Fruit fly (Drosophila melanogaster) whole organism, embryonic: ENCODE measurements around the gene Ns4.
A peak's percentile ranks its signal among the peaks of the same experiment; 100 is the strongest.

Experiments used
- Antp ChIP-seq: fragments of 200-800 bp; sonication (Bioruptor generic); optimal IDR thresholded peaks from 3 replicates; lab custom pipeline; 2016; ENCODE audit warnings: missing biosample characterization, missing genetic modification characterization
- Atf6 ChIP-seq: fragments of 200-800 bp; sonication (Bioruptor generic); IDR thresholded peaks from 2 replicates; pipeline ENCODE4 v1.3.6; 2022; ENCODE audit warnings: missing biosample characterization, missing genetic modification characterization
- CG10654 ChIP-seq: fragments of 200-800 bp; sonication (Bioruptor generic); optimal IDR thresholded peaks from 2 replicates; lab custom pipeline; 2016; ENCODE audit warnings: missing biosample characterization, missing genetic modification characterization
- CG12071 ChIP-seq: fragments of 200-800 bp; sonication (Bioruptor generic); optimal IDR thresholded peaks from 3 replicates; lab custom pipeline; 2018; ENCODE audit warnings: missing biosample characterization, mild to moderate bottlenecking, missing genetic modification characterization
- CG12219 ChIP-seq: fragments of 200-800 bp; sonication (Bioruptor generic); optimal IDR thresholded peaks from 3 replicates; lab custom pipeline; 2018; ENCODE audit warnings: missing biosample characterization, mild to moderate bottlenecking, missing genetic modification characterization
- CG1233 ChIP-seq: fragments of 200-800 bp; sonication (Bioruptor generic); optimal IDR thresholded peaks from 4 replicates; lab custom pipeline; 2018; ENCODE audit warnings: missing biosample characterization, mild to moderate bottlenecking, missing genetic modification characterization
- CG13894 ChIP-seq: fragments of 200-800 bp; sonication (Bioruptor generic); optimal IDR thresholded peaks from 3 replicates; lab custom pipeline; 2018; ENCODE audit warnings: missing biosample characterization, mild to moderate bottlenecking, missing genetic modification characterization, moderate library complexity
- CG15073 ChIP-seq: fragments of 200-800 bp; sonication (Bioruptor generic); optimal IDR thresholded peaks from 2 replicates; lab custom pipeline; 2016; ENCODE audit warnings: missing biosample characterization, missing genetic modification characterization
- CG17186 ChIP-seq: fragments of 200-800 bp; sonication (Bioruptor generic); optimal IDR thresholded peaks from 3 replicates; lab custom pipeline; 2017; ENCODE audit warnings: missing biosample characterization, missing genetic modification reagents, missing genetic modification characterization
- CG17829 ChIP-seq: fragments of 200-800 bp; optimal IDR thresholded peaks from 2 replicates; lab custom pipeline; 2019; ENCODE audit warnings: missing biosample characterization, mild to moderate bottlenecking, missing genetic modification characterization, moderate library complexity
- CG17912 ChIP-seq: fragments of 200-800 bp; sonication (Bioruptor generic); optimal IDR thresholded peaks from 2 replicates; lab custom pipeline; 2018; ENCODE audit warnings: missing biosample characterization, mild to moderate bottlenecking, missing genetic modification characterization
- CG18262 ChIP-seq: fragments of 200-800 bp; optimal IDR thresholded peaks from 3 replicates; lab custom pipeline; 2019; ENCODE audit warnings: missing biosample characterization, mild to moderate bottlenecking, missing genetic modification characterization, moderate library complexity
- CG2129 ChIP-seq: fragments of 200-800 bp; sonication (Bioruptor generic); IDR thresholded peaks from 2 replicates; pipeline ENCODE4 v1.3.6; 2022; ENCODE audit warnings: missing biosample characterization, missing genetic modification characterization; ENCODE audit not compliant: partially characterized antibody
- CG2678 ChIP-seq: fragments of 200-800 bp; sonication (Bioruptor generic); optimal IDR thresholded peaks from 3 replicates; lab custom pipeline; 2019; ENCODE audit warnings: missing biosample characterization, mild to moderate bottlenecking, missing genetic modification characterization, moderate library complexity
- CG30020 ChIP-seq: fragments of 200-800 bp; optimal IDR thresholded peaks from 2 replicates; lab custom pipeline; 2019; ENCODE audit warnings: missing biosample characterization, mild to moderate bottlenecking, missing genetic modification characterization, moderate library complexity
- CG30431 ChIP-seq: fragments of 200-800 bp; sonication (Bioruptor generic); optimal IDR thresholded peaks from 2 replicates; lab custom pipeline; 2017; ENCODE audit warnings: missing biosample characterization, missing genetic modification characterization
- CG34376 ChIP-seq: fragments of 200-800 bp; sonication (Bioruptor generic); optimal IDR thresholded peaks from 2 replicates; lab custom pipeline; 2018; ENCODE audit warnings: missing biosample characterization, mild to moderate bottlenecking, missing genetic modification characterization
- CG3995 ChIP-seq: fragments of 200-800 bp; sonication (Bioruptor generic); optimal IDR thresholded peaks from 3 replicates; lab custom pipeline; 2016; ENCODE audit warnings: missing biosample characterization, missing genetic modification characterization
- CG6175 ChIP-seq: fragments of 200-800 bp; sonication (Bioruptor generic); IDR thresholded peaks from 3 replicates; pipeline ENCODE4 v1.3.6; 2022; ENCODE audit warnings: missing biosample characterization, missing genetic modification characterization
- CG7839 ChIP-seq: fragments of 200-800 bp; sonication (Bioruptor generic); optimal IDR thresholded peaks from 3 replicates; lab custom pipeline; 2018; ENCODE audit warnings: missing biosample characterization, mild to moderate bottlenecking, missing genetic modification characterization, moderate library complexity
- CG7928 ChIP-seq: fragments of 200-800 bp; sonication (Bioruptor generic); optimal IDR thresholded peaks from 2 replicates; lab custom pipeline; 2017; ENCODE audit warnings: missing biosample characterization, mild to moderate bottlenecking, missing genetic modification characterization
- CG8359 ChIP-seq: fragments of 200-800 bp; sonication (Bioruptor generic); optimal IDR thresholded peaks from 2 replicates; lab custom pipeline; 2017; ENCODE audit warnings: missing biosample characterization, mild to moderate bottlenecking, missing genetic modification characterization, borderline replicate concordance
- CG8765 ChIP-seq: fragments of 200-800 bp; sonication (Bioruptor generic); IDR thresholded peaks from 2 replicates; pipeline ENCODE4 v1.3.6; 2022; ENCODE audit warnings: missing biosample characterization, missing genetic modification characterization
- CG9817 ChIP-seq: fragments of 200-800 bp; sonication (Bioruptor generic); optimal IDR thresholded peaks from 2 replicates; lab custom pipeline; 2018; ENCODE audit warnings: missing biosample characterization, mild to moderate bottlenecking, missing genetic modification characterization, moderate library complexity
- CkIIα-i1 ChIP-seq: fragments of 200-800 bp; sonication (Bioruptor generic); IDR thresholded peaks from 2 replicates; pipeline ENCODE4 v1.3.6; 2022; ENCODE audit warnings: missing biosample characterization, missing genetic modification characterization
- Deaf1 ChIP-seq: fragments of 200-800 bp; optimal IDR thresholded peaks from 3 replicates; lab custom pipeline; 2019; ENCODE audit warnings: missing biosample characterization, mild to moderate bottlenecking, missing genetic modification characterization, moderate library complexity
- Elba2 ChIP-seq: fragments of 200-800 bp; sonication (Bioruptor generic); optimal IDR thresholded peaks from 3 replicates; lab custom pipeline; 2016; ENCODE audit warnings: missing biosample characterization, missing genetic modification characterization
- HmgD ChIP-seq: fragments of 200-800 bp; sonication (Bioruptor generic); optimal IDR thresholded peaks from 3 replicates; lab custom pipeline; 2016; ENCODE audit warnings: missing biosample characterization, missing genetic modification characterization
- Hmr ChIP-seq: fragments of 200-800 bp; sonication (Bioruptor generic); optimal IDR thresholded peaks from 3 replicates; lab custom pipeline; 2017; ENCODE audit warnings: mild to moderate bottlenecking, missing biosample characterization, missing genetic modification reagents, missing genetic modification characterization
- Myb ChIP-seq: fragments of 200-800 bp; sonication (Bioruptor generic); optimal IDR thresholded peaks from 2 replicates; lab custom pipeline; 2016; ENCODE audit warnings: missing biosample characterization, missing genetic modification characterization
- NC2β ChIP-seq: fragments of 200-800 bp; sonication (Bioruptor generic); optimal IDR thresholded peaks from 2 replicates; lab custom pipeline; 2016; ENCODE audit warnings: missing biosample characterization, missing genetic modification characterization
- NFAT ChIP-seq: fragments of 200-800 bp; sonication (Bioruptor generic); IDR thresholded peaks from 2 replicates; pipeline ENCODE4 v1.3.6; 2022; ENCODE audit warnings: missing biosample characterization, missing genetic modification characterization
- Sox102F ChIP-seq: fragments of 200-800 bp; sonication (Bioruptor generic); optimal IDR thresholded peaks from 2 replicates; lab custom pipeline; 2018; ENCODE audit warnings: missing biosample characterization, mild to moderate bottlenecking, missing genetic modification characterization, moderate library complexity
- bab2 ChIP-seq: fragments of 200-800 bp; sonication (Bioruptor generic); optimal IDR thresholded peaks from 2 replicates; lab custom pipeline; 2016; ENCODE audit warnings: missing biosample characterization, missing genetic modification characterization
- dan ChIP-seq: fragments of 200-800 bp; sonication (Bioruptor generic); IDR thresholded peaks from 2 replicates; pipeline ENCODE4 v1.3.6; 2022; ENCODE audit warnings: missing biosample characterization, missing genetic modification characterization
- dm ChIP-seq: fragments of 200-800 bp; sonication (Bioruptor generic); optimal IDR thresholded peaks from 3 replicates; lab custom pipeline; 2016; ENCODE audit warnings: missing biosample characterization, missing genetic modification characterization
- grn ChIP-seq: fragments of 200-800 bp; sonication (Bioruptor generic); optimal IDR thresholded peaks from 3 replicates; lab custom pipeline; 2017; ENCODE audit warnings: missing biosample characterization, missing genetic modification characterization
- gsb-n ChIP-seq: fragments of 200-800 bp; sonication (Bioruptor generic); optimal IDR thresholded peaks from 3 replicates; lab custom pipeline; 2018; ENCODE audit warnings: missing biosample characterization, mild to moderate bottlenecking, missing genetic modification characterization
- ham ChIP-seq: fragments of 200-800 bp; sonication (Bioruptor generic); IDR thresholded peaks from 2 replicates; pipeline ENCODE4 v1.3.6; 2022; ENCODE audit warnings: missing biosample characterization, missing genetic modification characterization
- hb ChIP-seq: fragments of 200-800 bp; sonication (Bioruptor generic); IDR thresholded peaks from 3 replicates; pipeline ENCODE4 v1.3.6; 2022; ENCODE audit warnings: missing biosample characterization, missing genetic modification characterization; ENCODE audit not compliant: partially characterized antibody
- knrl ChIP-seq: fragments of 200-800 bp; sonication (Bioruptor generic); IDR thresholded peaks from 3 replicates; pipeline ENCODE4 v1.3.6; 2022; ENCODE audit warnings: missing biosample characterization, missing genetic modification characterization; ENCODE audit not compliant: partially characterized antibody
- lab ChIP-seq: fragments of 200-800 bp; sonication (Bioruptor generic); optimal IDR thresholded peaks from 3 replicates; lab custom pipeline; 2017; ENCODE audit warnings: missing biosample characterization, missing genetic modification characterization, mild to moderate bottlenecking, moderate library complexity, missing genetic modification reagents
- lov ChIP-seq, 2 experiments: fragments of 200-800 bp in 1 of 2; fragments of >200 bp in 1 of 2; sonication (Bioruptor generic) in 1 of 2; IDR thresholded peaks in 1 of 2; optimal IDR thresholded peaks in 1 of 2; 2 replicates in 1 of 2; 3 replicates in 1 of 2; pipeline versions ENCODE4 v1.3.6 to Lab custom; 2017 to 2022; ENCODE audit warnings: missing biosample characterization in 1 of 2, missing genetic modification characterization in 1 of 2
- mirr ChIP-seq: fragments of 200-800 bp; sonication (Bioruptor generic); optimal IDR thresholded peaks from 3 replicates; lab custom pipeline; 2018; ENCODE audit warnings: missing biosample characterization, mild to moderate bottlenecking, missing genetic modification characterization
- mld ChIP-seq: fragments of 200-800 bp; sonication (Bioruptor generic); IDR thresholded peaks from 3 replicates; pipeline ENCODE4 v1.3.6; 2022; ENCODE audit warnings: missing biosample characterization, missing genetic modification characterization; ENCODE audit not compliant: partially characterized antibody
- onecut ChIP-seq: fragments of 200-800 bp; sonication (Bioruptor generic); IDR thresholded peaks from 2 replicates; pipeline ENCODE4 v1.3.6; 2022; ENCODE audit warnings: missing biosample characterization, missing genetic modification characterization
- salm ChIP-seq: fragments of 200-800 bp; sonication (Bioruptor generic); optimal IDR thresholded peaks from 2 replicates; lab custom pipeline; 2018; ENCODE audit warnings: missing biosample characterization, mild to moderate bottlenecking, missing genetic modification characterization
- scrt ChIP-seq: fragments of 200-800 bp; sonication (Bioruptor generic); optimal IDR thresholded peaks from 2 replicates; lab custom pipeline; 2018; ENCODE audit warnings: missing biosample characterization, mild to moderate bottlenecking, missing genetic modification characterization, moderate library complexity
- sim ChIP-seq: fragments of 200-800 bp; sonication (Bioruptor generic); IDR thresholded peaks from 2 replicates; pipeline ENCODE4 v1.3.6; 2022; ENCODE audit warnings: missing biosample characterization, missing genetic modification characterization
- stwl ChIP-seq: fragments of 200-800 bp; sonication (Bioruptor generic); optimal IDR thresholded peaks from 3 replicates; lab custom pipeline; 2018; ENCODE audit warnings: missing biosample characterization, mild to moderate bottlenecking, missing genetic modification characterization, moderate library complexity
- usp ChIP-seq: fragments of >200 bp; optimal IDR thresholded peaks from 2 replicates; lab custom pipeline; 2017; ENCODE audit warnings: missing biosample characterization, missing genetic modification characterization

The Ns4 gene

dm6 chr2L:20716077-20716476 lies 36.2 kb upstream of the Ns4 start (continued):
- TF ChIP-seq Hmr (GFP tag; lab: Kevin White, UChicago) (no peak), mld (GFP tag; lab: Robert Waterston, UW) (no peak), usp (no peak), Antp (GFP tag; lab: Kevin White, UChicago) (no peak), NFAT (GFP tag; lab: Robert Waterston, UW) (no peak), knrl (GFP tag; lab: Robert Waterston, UW) (no peak), ham (GFP tag; lab: Robert Waterston, UW) (no peak), CG8359 (no peak), CG34376 (no peak), CG17829 (tag; lab: Kevin White, UChicago) (no peak), Atf6 (GFP tag; lab: Robert Waterston, UW) (no peak), grn (GFP tag; lab: Kevin White, UChicago) (no peak), lab (GFP tag; lab: Kevin White, UChicago) (no peak), salm (tag; lab: Kevin White, UChicago) (no peak), HmgD (no peak), CG15073 (GFP tag; lab: Kevin White, UChicago) (no peak), CkIIα-i1 (no peak), CG7839 (tag; lab: Kevin White, UChicago) (no peak), CG17912 (GFP tag; lab: Kevin White, UChicago) (no peak), Sox102F (GFP tag; lab: Kevin White, UChicago) (no peak), CG2129 (GFP tag; lab: Robert Waterston, UW) (no peak), CG6175 (GFP tag; lab: Robert Waterston, UW) (no peak), CG1233 (no peak), CG30431 (GFP tag; lab: Kevin White, UChicago) (no peak), CG13894 (tag; lab: Kevin White, UChicago) (no peak), CG10654 (no peak), CG12219 (GFP tag; lab: Kevin White, UChicago) (no peak), CG12071 (GFP tag; lab: Kevin White, UChicago) (no peak), Deaf1 (tag; lab: Kevin White, UChicago) (peak; percentile 99), CG8765 (GFP tag; lab: Robert Waterston, UW) (no peak), Myb (GFP tag; lab: Kevin White, UChicago) (no peak), dm (GFP tag; lab: Kevin White, UChicago) (peak; percentile 64), mirr (GFP tag; lab: Kevin White, UChicago) (no peak), CG7928 (GFP tag; lab: Kevin White, UChicago) (no peak), dan (no peak), scrt (GFP tag; lab: Kevin White, UChicago) (no peak), CG3995 (GFP tag; lab: Kevin White, UChicago) (no peak), NC2β (no peak), Elba2 (GFP tag; lab: Kevin White, UChicago) (no peak), hb (GFP tag; lab: Robert Waterston, UW) (no peak), CG30020 (tag; lab: Kevin White, UChicago) (no peak), sim (GFP tag; lab: Robert Waterston, UW) (no peak), gsb-n (tag; lab: Kevin White, UChicago) (peak; percentile 67), CG17186 (no peak), stwl (tag; lab: Kevin White, UChicago) (no peak), CG9817 (tag; lab: Kevin White, UChicago) (no peak), onecut (GFP tag; lab: Robert Waterston, UW) (no peak), CG18262 (peak; percentile 34), bab2 (no peak), CG2678 (tag; lab: Kevin White, UChicago) (peak; percentile 16), lov (optimal IDR thresholded peaks at IDR 0.05; lab: Kevin White, UChicago) (no peak), lov (GFP tag; IDR thresholded peaks at IDR 0.05; lab: Robert Waterston, UW) (peak; percentile 62; the same call in 1 of the 3 replicates)
